Worm (Caenorhabditis elegans): ENCODE data around the gene C30F2.2.

The C30F2.2 gene

DNA sequence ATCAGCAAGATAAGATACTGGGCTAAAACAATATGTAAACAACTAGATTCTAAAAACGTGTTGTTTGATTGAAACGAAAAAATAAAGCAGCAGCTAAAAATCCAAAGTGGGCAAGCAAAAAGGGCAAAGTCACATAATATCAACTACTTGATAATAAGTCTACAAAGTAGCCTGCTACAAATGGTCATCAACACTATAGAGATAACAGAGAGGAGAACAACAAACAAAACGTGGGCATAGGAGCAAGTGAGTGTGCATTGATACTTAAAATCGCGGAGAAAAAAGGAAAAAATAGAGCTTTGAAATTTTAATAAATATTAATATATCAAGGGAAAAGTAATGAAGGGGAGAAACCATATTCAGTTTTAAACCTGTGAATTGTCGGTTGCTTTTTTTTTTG, 43.2 kb downstream of the C30F2.2 start:
- TF ChIP-seq nhr-76 (tag; optimal IDR thresholded peaks at IDR 0.05) (no peak), aly-2 (tag; optimal IDR thresholded peaks at IDR 0.05) (no peak), nhr-90 (tag; optimal IDR thresholded peaks at IDR 0.05; ENCODE audit: poor library complexity) (no peak), zip-4 (GFP tag; optimal IDR thresholded peaks at IDR 0.05) (no peak), elt-2 (tag; optimal IDR thresholded peaks at IDR 0.05) (peak; percentile 40)

DNA sequence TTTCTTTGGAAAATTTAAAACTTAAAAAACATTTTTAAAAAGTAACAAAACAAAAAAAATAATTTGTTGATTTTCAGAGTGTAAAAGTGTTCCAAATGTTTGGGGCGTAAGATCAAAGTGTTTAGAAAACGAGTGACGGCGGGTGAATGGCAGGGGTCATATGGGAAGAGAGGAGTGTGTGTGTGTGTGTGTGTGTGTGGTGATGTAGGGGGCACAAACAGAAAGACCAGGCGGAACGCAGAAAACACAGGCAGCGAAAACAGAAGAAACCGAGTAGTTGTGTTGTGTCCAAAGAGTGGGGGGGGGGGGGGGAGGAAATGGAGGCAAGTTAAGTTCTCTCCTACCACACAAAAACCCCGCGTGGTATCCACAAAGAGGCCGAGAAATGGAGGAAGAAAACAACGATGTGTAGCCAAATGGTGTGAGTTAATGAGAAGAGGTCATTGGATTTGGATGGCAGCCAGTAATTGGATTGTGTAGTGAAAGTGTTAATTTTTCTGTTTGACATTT, 44.8 kb downstream of the C30F2.2 start, which contains the start of gene B0395.3:
TSS of gene B0395.3 (minus strand) at position 51 of the 510 bp plus-strand sequence.
- TF ChIP-seq elt-3 (tag; optimal IDR thresholded peaks at IDR 0.05) (no peak), irx-1 (tag; optimal IDR thresholded peaks at IDR 0.05) (no peak), vab-15 (tag; optimal IDR thresholded peaks at IDR 0.05) (no peak), mef-2 (tag; optimal IDR thresholded peaks at IDR 0.05) (no peak), ztf-4 (tag; optimal IDR thresholded peaks at IDR 0.05) (no peak), aha-1 (tag; optimal IDR thresholded peaks at IDR 0.05) (no peak), Y116A8C.19 (tag; optimal IDR thresholded peaks at IDR 0.05; ENCODE audit: borderline replicate concordance) (no peak), fkh-4 (tag; optimal IDR thresholded peaks at IDR 0.05; ENCODE audit: borderline replicate concordance) (no peak), pax-3 (tag; optimal IDR thresholded peaks at IDR 0.05) (no peak), unc-86 (tag; optimal IDR thresholded peaks at IDR 0.05) (no peak), egl-27 (tag; optimal IDR thresholded peaks at IDR 0.05) (no peak), nhr-11 (tag; optimal IDR thresholded peaks at IDR 0.05) (no peak), alr-1 (tag; optimal IDR thresholded peaks at IDR 0.05; ENCODE audit: borderline replicate concordance) (no peak), lin-39 (tag; optimal IDR thresholded peaks at IDR 0.05) (no peak), snu-23 (GFP tag; optimal IDR thresholded peaks at IDR 0.05) (peak; percentile 34), mdl-1 (tag; optimal IDR thresholded peaks at IDR 0.05) (no peak), sup-37 (GFP tag; optimal IDR thresholded peaks at IDR 0.05) (no peak), zag-1 (tag; optimal IDR thresholded peaks at IDR 0.05) (no peak), egl-13 (tag; optimal IDR thresholded peaks at IDR 0.05) (no peak), lin-13 (GFP tag; optimal IDR thresholded peaks at IDR 0.05) (no peak), hlh-17 (GFP tag; optimal IDR thresholded peaks at IDR 0.05; ENCODE audit: borderline replicate concordance) (no peak), tbx-2 (tag; optimal IDR thresholded peaks at IDR 0.05) (peak; percentile 24), mep-1 (tag; optimal IDR thresholded peaks at IDR 0.05) (peak; percentile 39), nhr-28 (tag; optimal IDR thresholded peaks at IDR 0.05) (no peak), ceh-8 (GFP tag; optimal IDR thresholded peaks at IDR 0.05) (no peak), nhr-19 (GFP tag; conservative IDR thresholded peaks at IDR 0.05) (peak; percentile 40), fkh-8 (tag; optimal IDR thresholded peaks at IDR 0.05) (no peak), unc-98 (GFP tag; IDR thresholded peaks at IDR 0.05) (no peak), lsy-2 (tag; optimal IDR thresholded peaks at IDR 0.05) (peak in 1 of 2 experiments; percentile 22), pag-3 (tag; optimal IDR thresholded peaks at IDR 0.05; ENCODE audit: borderline replicate concordance, insufficient read depth) (no peak), ceh-88 (GFP tag; IDR thresholded peaks at IDR 0.05) (no peak), C34B4.2 (tag; optimal IDR thresholded peaks at IDR 0.05) (no peak), isw-1 (GFP tag; IDR thresholded peaks at IDR 0.05) (no peak), dsc-1 (tag; optimal IDR thresholded peaks at IDR 0.05) (peak; percentile 1), tlp-1 (tag; optimal IDR thresholded peaks at IDR 0.05) (no peak), nhr-90 (tag; optimal IDR thresholded peaks at IDR 0.05; ENCODE audit: poor library complexity) (no peak), unc-62 (GFP tag; optimal IDR thresholded peaks at IDR 0.05) (no peak), lin-14 (GFP tag; optimal IDR thresholded peaks at IDR 0.05) (peak; percentile 91), unc-130 (tag; optimal IDR thresholded peaks at IDR 0.05) (no peak), nhr-237 (tag; optimal IDR thresholded peaks at IDR 0.05) (no peak), mab-9 (GFP tag; IDR thresholded peaks at IDR 0.05) (no peak), aly-2 (tag; optimal IDR thresholded peaks at IDR 0.05) (no peak), lin-35 (GFP tag; optimal IDR thresholded peaks at IDR 0.05) (peak in 1 of 2 experiments; percentile 40), jun-1 (tag; optimal IDR thresholded peaks at IDR 0.05) (peak; percentile 7), nhr-84 (tag; optimal IDR thresholded peaks at IDR 0.05) (no peak), skn-1 (tag; optimal IDR thresholded peaks at IDR 0.05) (no peak), ces-1 (GFP tag; optimal IDR thresholded peaks at IDR 0.05) (no peak), zip-4 (GFP tag; optimal IDR thresholded peaks at IDR 0.05) (no peak)
